Worm (Caenorhabditis elegans) whole organism, early embryonic: Measurements from ENCODE around the gene F35C11.3.

ENCODE experiments used
- B0310.2 ChIP-seq: sonication (generic microtip); optimal IDR thresholded peaks from 2 replicates; lab custom pipeline; 2016; ENCODE audit warnings: mild to moderate bottlenecking, missing genetic modification characterization, missing compliant biosample characterization
- F13C5.2 ChIP-seq: sonication (generic microtip); optimal IDR thresholded peaks from 2 replicates; lab custom pipeline; 2017; ENCODE audit warnings: mild to moderate bottlenecking, missing genetic modification characterization, inconsistent platforms, missing compliant biosample characterization
- aly-1 ChIP-seq: sonication (generic microtip); optimal IDR thresholded peaks from 2 replicates; lab custom pipeline; 2016; ENCODE audit warnings: missing genetic modification characterization, missing compliant biosample characterization
- ama-1 ChIP-seq: fragments of 150-350 bp; optimal IDR thresholded peaks from 2 replicates; lab custom pipeline; 2014
- ceh-13 ChIP-seq: fragments of 200-800 bp; sonication (Bioruptor generic); optimal IDR thresholded peaks from 2 replicates; lab custom pipeline; 2018; ENCODE audit warnings: mild to moderate bottlenecking, missing genetic modification characterization, missing compliant biosample characterization
- ceh-36 ChIP-seq: sonication (generic microtip); optimal IDR thresholded peaks from 2 replicates; lab custom pipeline; 2016; ENCODE audit warnings: missing genetic modification characterization, inconsistent platforms, missing compliant biosample characterization
- ets-7 ChIP-seq: sonication (generic microtip); optimal IDR thresholded peaks from 2 replicates; lab custom pipeline; 2016; ENCODE audit warnings: missing genotype, missing genetic modification characterization, missing compliant biosample characterization
- flt-1 ChIP-seq: fragments of 200-800 bp; sonication (Bioruptor generic); IDR thresholded peaks from 2 replicates; pipeline ENCODE4 v1.3.6; 2022; ENCODE audit warnings: missing genetic modification characterization, missing compliant biosample characterization
- hmbx-1 ChIP-seq: sonication (generic microtip); optimal IDR thresholded peaks from 2 replicates; lab custom pipeline; 2016; ENCODE audit warnings: mild to moderate bottlenecking, missing genetic modification characterization, missing compliant biosample characterization
- hmg-4 ChIP-seq: fragments of 200-800 bp; sonication (Bioruptor generic); optimal IDR thresholded peaks from 2 replicates; lab custom pipeline; 2018; ENCODE audit warnings: mild to moderate bottlenecking, missing genetic modification characterization, missing compliant biosample characterization
- hnd-1 ChIP-seq: sonication (generic microtip); optimal IDR thresholded peaks from 2 replicates; lab custom pipeline; 2016; ENCODE audit warnings: missing genetic modification characterization, missing compliant biosample characterization
- pes-1 ChIP-seq: fragments of 200-800 bp; sonication (Bioruptor generic); IDR thresholded peaks from 2 replicates; pipeline ENCODE4 v1.3.6; 2022; ENCODE audit warnings: missing genetic modification reagents, missing genetic modification characterization, missing compliant biosample characterization
- scrt-1 ChIP-seq: fragments of 200-800 bp; sonication (Bioruptor generic); IDR thresholded peaks from 2 replicates; pipeline ENCODE4 v1.3.6; 2022; ENCODE audit warnings: missing genetic modification characterization, missing compliant biosample characterization
- sea-1 ChIP-seq: fragments of 200-800 bp; sonication (Bioruptor generic); conservative IDR thresholded peaks from 2 replicates; pipeline ENCODE4 v1.3.6; 2022; ENCODE audit warnings: missing genetic modification characterization, missing compliant biosample characterization
- tbx-11 ChIP-seq: fragments of 200-800 bp; sonication (Bioruptor generic); IDR thresholded peaks from 2 replicates; pipeline ENCODE4 v1.3.6; 2022; ENCODE audit warnings: missing genetic modification characterization, missing compliant biosample characterization
- tbx-37 ChIP-seq: fragments of 200-800 bp; sonication (Bioruptor generic); conservative IDR thresholded peaks from 2 replicates; pipeline ENCODE4 v1.3.6; 2022; ENCODE audit warnings: missing genetic modification reagents, missing genetic modification characterization, missing compliant biosample characterization
- tra-4 ChIP-seq: sonication (generic microtip); optimal IDR thresholded peaks from 2 replicates; lab custom pipeline; 2017; ENCODE audit warnings: missing genetic modification characterization, missing compliant biosample characterization

The F35C11.3 gene

DNA sequence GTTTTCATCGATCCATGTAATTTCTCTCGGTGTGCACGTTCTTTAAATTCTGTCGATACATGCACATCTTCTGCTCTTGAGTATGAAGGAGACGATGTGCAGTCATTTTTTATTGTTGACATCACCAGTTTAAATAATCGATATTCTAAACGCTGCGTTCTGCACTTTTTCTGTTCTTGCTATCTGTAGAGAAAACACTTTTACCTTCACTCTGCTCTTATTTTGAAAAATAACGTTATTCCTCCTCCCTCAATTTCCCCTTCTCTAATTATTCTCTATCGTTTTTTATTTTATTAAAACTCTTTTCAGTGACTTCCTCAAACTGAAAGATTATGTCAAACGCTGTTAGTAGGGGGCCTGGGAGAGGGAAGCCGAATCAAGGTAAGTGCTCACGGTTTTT, 29.7 kb upstream of the F35C11.3 start, which contains the start of gene ifg-1:
TSS of gene ifg-1 (plus strand) at position 301 of the 400 bp plus-strand sequence.
- TF ChIP-seq sea-1 (no peak), hmg-4 (no peak), ceh-13 (GFP tag; lab: Kevin White, UChicago) (no peak), ama-1 (lab: Kevin White, UChicago) (no peak), pes-1 (GFP tag; lab: Robert Waterston, UW) (no peak), hnd-1 (tag; lab: Kevin White, UChicago) (no peak), tbx-37 (GFP tag; lab: Robert Waterston, UW) (no peak), tra-4 (tag; lab: Kevin White, UChicago) (no peak), hmbx-1 (tag; lab: Kevin White, UChicago) (no peak), tbx-11 (GFP tag; lab: Robert Waterston, UW) (no peak), ets-7 (tag; lab: Kevin White, UChicago) (no peak)

DNA sequence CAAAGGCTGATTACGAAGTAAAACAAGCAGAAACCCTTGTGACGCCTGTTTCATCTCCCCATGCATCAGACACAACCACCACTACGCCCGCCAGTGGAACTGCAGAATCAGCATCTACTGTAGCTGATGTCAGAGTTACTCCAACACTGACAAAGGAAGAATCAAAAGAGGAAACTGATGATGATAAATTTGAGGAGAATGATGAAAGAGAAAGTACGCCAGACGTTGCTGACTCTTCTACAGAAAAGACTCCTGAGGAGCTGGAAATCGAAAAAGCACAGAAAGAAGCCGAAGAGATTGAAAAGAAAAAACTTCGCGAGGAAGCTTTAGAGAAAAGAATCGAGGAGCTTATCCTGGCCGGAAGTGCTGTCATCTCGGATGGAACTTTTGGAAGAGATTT, 28.3 kb upstream of the F35C11.3 start:
- TF ChIP-seq aly-1 (tag; lab: Kevin White, UChicago) (no peak), ama-1 (lab: Kevin White, UChicago) (no peak), hmg-4 (no peak), hnd-1 (tag; lab: Kevin White, UChicago) (no peak), ceh-13 (GFP tag; lab: Kevin White, UChicago) (no peak), hmbx-1 (tag; lab: Kevin White, UChicago) (no peak), flt-1 (GFP tag; lab: Robert Waterston, UW) (no peak), sea-1 (no peak), tra-4 (tag; lab: Kevin White, UChicago) (no peak), B0310.2 (tag; lab: Kevin White, UChicago) (no peak), pes-1 (GFP tag; lab: Robert Waterston, UW) (no peak), scrt-1 (no peak), ceh-36 (tag; lab: Kevin White, UChicago) (no peak)

DNA sequence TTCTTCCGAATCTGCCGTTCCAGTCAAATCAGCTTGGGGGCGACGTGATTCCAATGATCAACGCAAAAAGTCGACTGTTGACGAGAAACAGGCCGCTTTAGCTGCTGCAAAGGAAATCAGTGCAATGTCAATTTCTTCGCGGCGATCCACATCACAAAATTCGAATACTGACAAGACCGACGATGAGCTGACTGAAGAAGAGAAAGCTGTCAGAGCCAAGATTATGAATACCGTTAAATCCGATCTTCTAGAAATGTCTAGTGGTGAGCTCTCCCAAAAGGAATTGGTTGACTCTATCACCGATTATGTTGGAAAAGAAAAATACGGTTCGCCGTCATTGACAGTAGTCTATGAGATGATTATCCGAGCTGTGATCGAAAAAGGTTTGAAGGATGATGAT, 26.3 kb upstream of the F35C11.3 start:
- TF ChIP-seq ceh-36 (tag; lab: Kevin White, UChicago), result no peak
- no peak for TF ChIP-seq sea-1
- no peak for TF ChIP-seq scrt-1
- TF ChIP-seq tbx-37 (GFP tag; lab: Robert Waterston, UW), result no peak
- TF ChIP-seq ets-7 (tag; lab: Kevin White, UChicago), result no peak
- TF ChIP-seq aly-1 (tag; lab: Kevin White, UChicago), result no peak
- TF ChIP-seq ama-1 (lab: Kevin White, UChicago), result no peak
- TF ChIP-seq tra-4 (tag; lab: Kevin White, UChicago), result no peak
- TF ChIP-seq hnd-1 (tag; lab: Kevin White, UChicago), result no peak
- no peak for TF ChIP-seq tbx-11 (GFP tag; lab: Robert Waterston, UW)
- TF ChIP-seq B0310.2 (tag; lab: Kevin White, UChicago), result no peak
- TF ChIP-seq hmbx-1 (tag; lab: Kevin White, UChicago), result no peak
- no peak for TF ChIP-seq ceh-13 (GFP tag; lab: Kevin White, UChicago)
- no peak for TF ChIP-seq F13C5.2 (tag; lab: Kevin White, UChicago)
- TF ChIP-seq flt-1 (GFP tag; lab: Robert Waterston, UW), result no peak
- TF ChIP-seq pes-1 (GFP tag; lab: Robert Waterston, UW), result no peak
- TF ChIP-seq hmg-4, result no peak

DNA sequence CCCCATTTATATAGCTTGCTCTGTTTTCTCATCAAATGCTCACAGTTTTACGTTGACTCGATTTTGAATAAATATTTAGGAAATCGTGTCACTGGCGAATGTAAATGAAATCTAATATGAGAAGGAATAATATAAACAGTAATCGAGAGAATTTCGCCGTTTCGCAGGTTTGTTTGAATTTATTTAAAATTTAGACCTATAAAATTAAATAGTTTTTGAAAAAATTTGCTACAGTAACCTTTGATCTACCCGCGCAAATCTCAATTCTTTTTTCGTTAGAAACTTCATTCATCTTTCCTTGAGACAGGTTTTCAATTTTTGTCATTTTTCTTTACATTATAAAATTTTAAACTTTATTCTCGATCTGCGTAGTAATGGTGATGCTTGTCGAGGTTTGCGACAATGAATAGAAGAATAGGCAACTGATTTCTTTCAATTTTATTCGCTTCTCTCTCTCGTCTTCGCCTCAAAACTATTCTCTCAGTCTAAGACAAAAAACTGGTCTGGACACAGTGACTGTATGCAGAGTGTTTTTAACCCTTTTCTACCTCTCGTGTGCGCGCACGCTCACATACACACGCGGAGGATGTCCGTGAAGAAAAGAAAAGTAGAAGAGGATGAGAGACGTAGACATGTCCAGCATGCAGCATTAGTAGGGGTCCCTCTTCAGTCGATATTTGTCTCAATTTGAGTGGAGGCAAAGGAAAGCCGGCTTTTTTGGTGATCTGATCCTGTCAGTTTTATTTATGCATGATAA, 24.1 kb upstream of the F35C11.3 start, which contains the start of gene dab-1:
TSS of gene dab-1 (plus strand) at position 78 of the 757 bp plus-strand sequence.
- TF ChIP-seq tbx-37 (GFP tag; lab: Robert Waterston, UW), result no peak
- TF ChIP-seq tbx-11 (GFP tag; lab: Robert Waterston, UW), result no peak
- TF ChIP-seq ama-1 (lab: Kevin White, UChicago), result peak; percentile 80
- no peak for TF ChIP-seq ets-7 (tag; lab: Kevin White, UChicago)
- no peak for TF ChIP-seq ceh-13 (GFP tag; lab: Kevin White, UChicago)
- TF ChIP-seq hnd-1 (tag; lab: Kevin White, UChicago), result no peak
- no peak for TF ChIP-seq B0310.2 (tag; lab: Kevin White, UChicago)
- no peak for TF ChIP-seq scrt-1
- no peak for TF ChIP-seq F13C5.2 (tag; lab: Kevin White, UChicago)
- TF ChIP-seq hmbx-1 (tag; lab: Kevin White, UChicago), result no peak
- TF ChIP-seq ceh-36 (tag; lab: Kevin White, UChicago), result no peak
- no peak for TF ChIP-seq aly-1 (tag; lab: Kevin White, UChicago)
- TF ChIP-seq pes-1 (GFP tag; lab: Robert Waterston, UW), result no peak
- no peak for TF ChIP-seq tra-4 (tag; lab: Kevin White, UChicago)
- peak; percentile 61 for TF ChIP-seq hmg-4
- 0 out of 2 replicates have a peak, but pooled peaks have one; percentile 34 for TF ChIP-seq flt-1 (GFP tag; lab: Robert Waterston, UW)
- TF ChIP-seq sea-1, result 0 out of 2 replicates have a peak, but pooled peaks have one; percentile 55

DNA sequence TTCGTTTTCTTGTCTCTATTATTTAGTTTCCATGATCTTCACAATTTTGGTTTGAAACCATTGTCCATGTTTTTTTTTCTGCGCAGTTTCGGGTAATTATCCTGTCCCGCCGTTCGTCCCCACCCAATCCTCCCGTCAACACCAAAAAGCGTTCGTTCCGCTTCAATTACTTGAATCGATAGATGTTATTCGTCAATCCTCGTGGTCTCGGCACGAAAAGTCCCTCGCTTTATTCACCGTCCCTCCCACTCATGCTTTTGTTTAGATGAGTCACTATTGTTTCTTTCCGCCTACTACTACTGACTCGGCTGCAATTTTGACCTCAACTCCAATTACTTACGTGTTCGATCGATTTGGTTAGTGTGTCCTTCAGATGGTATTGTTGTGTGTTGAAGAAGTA, 23.2 kb upstream of the F35C11.3 start:
- no peak for TF ChIP-seq ceh-36 (tag; lab: Kevin White, UChicago)
- TF ChIP-seq pes-1 (GFP tag; lab: Robert Waterston, UW), result no peak
- TF ChIP-seq flt-1 (GFP tag; lab: Robert Waterston, UW), result no peak
- TF ChIP-seq aly-1 (tag; lab: Kevin White, UChicago), result no peak
- TF ChIP-seq F13C5.2 (tag; lab: Kevin White, UChicago), result no peak
- TF ChIP-seq hmg-4, result peak; percentile 16

DNA sequence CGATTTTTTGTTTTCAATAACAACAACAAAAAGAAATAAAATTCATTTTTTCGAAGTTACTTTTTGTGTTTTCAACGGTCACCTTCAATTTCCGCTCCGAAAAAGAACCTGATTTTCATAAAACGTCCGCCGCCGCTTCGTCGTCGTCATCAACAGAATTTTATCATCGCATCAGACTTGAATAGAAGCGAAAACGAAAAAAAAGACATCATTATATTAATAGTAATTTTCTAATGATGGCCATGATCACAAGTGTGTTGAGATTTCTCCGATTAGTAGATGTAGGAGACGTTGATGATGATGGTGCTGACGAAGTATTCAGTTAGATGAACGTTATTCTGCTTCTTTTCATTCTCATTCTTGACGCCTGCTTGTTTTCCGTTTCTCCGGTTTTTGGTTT, 22.6 kb upstream of the F35C11.3 start:
- no peak for TF ChIP-seq scrt-1
- TF ChIP-seq ceh-36 (tag; lab: Kevin White, UChicago), result no peak
- no peak for TF ChIP-seq B0310.2 (tag; lab: Kevin White, UChicago)
- TF ChIP-seq flt-1 (GFP tag; lab: Robert Waterston, UW), result no peak
- TF ChIP-seq hnd-1 (tag; lab: Kevin White, UChicago), result no peak
- no peak for TF ChIP-seq hmbx-1 (tag; lab: Kevin White, UChicago)
- no peak for TF ChIP-seq tbx-37 (GFP tag; lab: Robert Waterston, UW)
- no peak for TF ChIP-seq tra-4 (tag; lab: Kevin White, UChicago)
- TF ChIP-seq hmg-4, result no peak
- TF ChIP-seq ets-7 (tag; lab: Kevin White, UChicago), result no peak
